Fruit fly (Drosophila melanogaster) ovary, adult (tissue): ENCODE data around the gene Mob2.

Experiments used
- CG17801 ChIP-seq: fragments of 200-800 bp; optimal IDR thresholded peaks from 2 replicates; lab custom pipeline; 2019; ENCODE audit warnings: missing biosample characterization, mild to moderate bottlenecking, missing genetic modification characterization, moderate library complexity; ENCODE audit not compliant: partially characterized antibody

The Mob2 gene

DNA sequence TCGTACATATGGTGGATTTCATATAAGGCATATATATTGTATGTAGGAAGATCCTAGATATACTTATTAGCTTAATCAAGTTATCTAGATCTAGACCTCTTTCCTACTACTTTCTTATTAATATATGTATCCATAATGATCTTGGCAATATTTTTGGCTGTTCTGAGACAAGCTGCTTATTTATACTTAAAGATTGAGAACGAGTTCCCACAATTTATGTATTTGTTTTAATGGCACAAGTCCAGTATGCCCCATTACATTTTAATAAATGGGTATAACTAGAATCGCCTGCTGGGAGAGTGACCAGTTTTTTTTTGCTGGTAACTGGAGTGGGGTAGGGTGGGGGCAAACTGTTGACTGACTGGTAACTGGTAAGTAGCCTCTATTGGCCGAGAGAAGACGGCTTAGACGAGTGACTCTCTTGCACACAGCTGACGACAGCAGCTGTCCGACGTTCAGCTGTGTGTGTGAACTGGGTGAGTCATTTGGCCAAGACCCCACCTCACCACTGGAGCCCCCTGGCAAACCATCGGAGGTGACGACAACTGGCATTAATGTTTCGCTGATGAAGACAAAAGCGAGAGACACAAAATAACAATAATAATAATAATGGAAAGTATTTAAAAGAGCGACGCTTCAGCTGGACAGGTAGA, 25.1 kb downstream of the Mob2 start:
- no peak for TF ChIP-seq CG17801 (GFP tag; lab: Kevin White, UChicago)

DNA sequence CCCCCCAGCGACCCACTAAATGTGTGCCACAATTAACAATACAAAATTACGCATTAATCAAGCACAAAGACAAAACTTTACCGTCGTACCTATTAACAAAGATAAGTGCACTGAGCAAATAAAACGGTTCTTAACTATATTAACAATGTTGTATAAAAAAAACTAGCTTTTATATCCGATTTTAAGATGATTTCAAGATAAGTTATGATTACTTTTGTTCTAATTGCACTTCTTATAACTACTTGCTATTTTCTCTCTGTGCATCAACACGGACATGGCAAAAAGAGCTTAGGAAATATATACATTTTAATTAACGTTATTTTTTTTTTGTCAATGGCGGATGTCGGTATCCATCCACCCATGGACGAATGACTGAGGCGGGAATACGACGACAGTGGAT, 25.9 kb downstream of the Mob2 start:
- no peak for TF ChIP-seq CG17801 (GFP tag; lab: Kevin White, UChicago)

DNA sequence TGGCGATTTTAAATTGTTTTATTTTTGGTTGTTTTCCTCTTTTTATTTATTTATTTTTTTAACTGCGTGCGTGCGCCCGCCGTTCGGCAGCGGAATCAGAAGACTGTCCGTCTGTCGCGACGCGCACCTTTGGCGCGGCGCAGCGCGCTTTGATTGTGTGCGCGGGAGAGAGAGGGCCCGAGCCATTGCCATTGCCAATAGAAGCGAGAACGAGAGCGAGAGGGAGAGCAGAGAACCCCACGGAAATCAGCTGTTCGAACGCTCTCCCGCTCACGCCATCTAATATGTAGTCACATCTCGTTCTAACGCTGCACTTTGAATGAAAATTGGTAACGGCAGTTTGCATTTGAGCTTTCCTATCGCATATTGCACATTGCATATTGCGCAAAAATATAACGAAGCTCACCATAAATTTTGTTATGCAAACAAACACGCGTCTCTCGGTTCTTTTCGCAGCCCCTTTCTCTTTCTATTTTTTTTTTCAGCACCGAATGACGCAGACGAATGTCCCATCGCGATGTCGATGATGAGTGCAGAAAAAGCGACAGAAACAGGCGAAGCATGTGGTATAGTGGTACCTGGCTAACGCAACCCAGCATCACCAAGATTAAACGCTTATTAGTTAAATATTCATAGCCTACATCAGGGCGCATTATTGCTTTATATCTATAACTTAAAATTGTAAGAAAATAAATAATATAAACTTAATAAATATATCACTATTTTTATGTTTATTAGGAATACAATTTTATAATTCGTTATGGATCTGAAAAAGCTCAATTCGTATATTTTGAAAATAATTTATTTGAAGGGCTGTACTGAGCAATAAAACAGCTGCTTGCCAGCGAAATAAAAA, 27.4 kb downstream of the Mob2 start:
- TF ChIP-seq CG17801 (GFP tag; lab: Kevin White, UChicago): peak; percentile 21

DNA sequence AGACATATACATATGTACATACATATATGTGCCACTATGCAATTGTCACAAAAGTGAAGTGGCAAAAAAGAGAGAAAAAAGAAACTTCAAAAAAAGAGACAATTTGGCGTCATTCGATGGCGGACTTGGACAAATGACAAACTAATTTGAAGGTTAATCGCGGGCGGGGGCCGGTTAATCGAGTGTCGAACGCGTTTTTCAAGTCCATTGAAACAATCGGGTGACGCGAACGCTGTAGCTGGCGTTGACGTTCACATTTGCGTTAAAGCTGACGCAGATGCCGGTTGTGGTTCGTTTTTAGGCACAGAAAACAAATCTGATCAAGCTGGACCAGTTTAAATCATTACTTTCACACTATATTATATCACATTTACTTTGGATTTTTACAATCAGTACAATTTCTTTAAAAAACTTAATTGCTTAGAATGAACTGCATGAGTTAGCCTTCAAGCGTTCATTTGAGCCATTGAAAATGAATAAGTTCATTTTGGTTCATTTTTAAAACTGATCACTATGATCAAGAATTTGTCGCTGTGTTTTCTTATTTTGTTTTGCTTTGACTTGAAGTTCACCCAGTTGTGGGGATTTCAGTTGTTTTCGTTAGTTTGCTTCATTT, 28.2 kb downstream of the Mob2 start:
- TF ChIP-seq CG17801 (GFP tag; lab: Kevin White, UChicago): no peak

DNA sequence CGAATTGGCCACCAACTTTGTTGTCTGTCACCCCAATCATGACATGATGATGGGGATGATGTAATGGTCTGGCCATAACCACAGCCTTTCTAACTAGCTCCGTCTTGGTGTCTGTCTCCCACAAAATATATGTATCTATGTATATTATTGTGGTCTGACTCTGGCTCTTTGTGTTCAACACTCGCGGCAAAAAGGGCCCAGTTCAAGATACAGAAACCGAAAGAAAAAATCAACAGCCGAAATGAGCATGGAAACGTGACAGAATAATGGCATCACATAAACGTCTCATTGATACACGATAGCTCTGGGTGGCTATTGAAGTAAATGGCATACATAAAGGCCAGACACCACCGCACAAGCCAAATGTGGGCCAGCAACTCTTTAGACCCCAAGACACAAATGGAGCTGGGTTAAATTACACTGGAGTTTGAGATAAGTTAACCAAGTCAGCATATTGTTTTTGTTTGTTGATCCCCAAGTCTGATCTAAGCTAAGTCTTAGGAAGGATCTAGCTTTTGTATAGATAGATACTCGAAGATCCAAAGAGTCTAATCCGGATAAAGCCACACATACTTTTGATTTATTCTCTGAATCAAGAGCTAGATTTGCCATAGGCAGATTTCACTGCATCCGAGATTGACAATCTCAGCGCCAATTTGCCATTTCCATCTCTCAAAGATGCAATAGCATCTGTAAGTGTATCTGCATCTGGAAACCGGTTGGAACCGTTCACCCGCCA, 29.9 kb downstream of the Mob2 start:
- no peak for TF ChIP-seq CG17801 (GFP tag; lab: Kevin White, UChicago)

DNA sequence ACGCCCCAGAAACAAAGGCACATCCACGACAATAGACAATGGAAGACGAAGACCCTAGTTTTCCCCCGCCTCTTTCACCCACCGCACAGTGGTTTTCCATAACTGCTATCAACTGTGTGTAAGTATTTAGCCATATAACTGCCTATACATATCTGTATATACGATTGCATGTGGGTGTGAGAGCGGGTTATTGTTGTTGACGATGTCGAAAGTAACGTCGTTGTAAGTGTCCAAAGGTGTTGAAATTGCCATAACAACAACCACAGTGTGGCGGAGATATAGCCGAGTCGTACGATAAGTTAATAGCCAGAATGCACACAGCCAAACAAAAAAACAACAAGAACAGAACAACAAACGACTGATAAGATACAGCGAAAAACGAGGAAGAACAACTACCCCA, 30.7 kb downstream of the Mob2 start:
- TF ChIP-seq CG17801 (GFP tag; lab: Kevin White, UChicago): no peak

DNA sequence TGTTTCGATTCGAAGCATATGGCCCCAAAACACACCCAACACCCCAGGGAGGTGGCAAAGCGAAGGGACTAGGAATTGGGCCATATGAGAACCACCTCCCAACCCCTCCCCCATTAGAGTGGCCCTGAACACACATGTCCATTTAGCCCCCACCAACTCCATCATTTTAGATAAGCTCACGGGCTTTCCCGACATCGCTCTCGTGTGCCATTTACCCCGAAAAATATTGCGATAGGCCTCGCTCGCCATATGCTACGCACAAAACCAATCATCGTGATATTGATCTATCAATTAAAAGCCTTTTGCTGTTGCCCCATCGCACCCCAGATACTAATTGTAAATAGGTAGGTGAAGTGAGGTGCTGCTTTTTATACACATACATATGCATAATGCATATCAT, 31.7 kb downstream of the Mob2 start:
- TF ChIP-seq CG17801 (GFP tag; lab: Kevin White, UChicago): no peak

DNA sequence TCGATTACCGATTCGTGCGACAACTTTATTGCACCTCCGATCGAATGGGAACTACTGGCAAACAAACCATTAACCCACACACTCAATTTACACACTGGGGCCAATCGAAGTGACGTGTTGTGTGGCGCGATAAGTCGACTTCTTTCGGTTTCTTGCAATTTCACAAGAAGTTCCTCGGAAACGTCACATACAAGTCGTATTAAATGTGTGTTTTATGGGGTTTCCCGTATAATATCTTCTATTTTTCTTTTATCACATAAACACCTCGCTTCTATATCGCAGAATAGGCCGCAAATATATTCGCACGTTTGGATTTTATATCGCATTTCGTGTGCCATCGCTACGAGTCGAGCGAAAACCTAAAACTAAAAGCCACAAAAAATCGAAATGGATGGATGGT, 32.3 kb downstream of the Mob2 start:
- TF ChIP-seq CG17801 (GFP tag; lab: Kevin White, UChicago): no peak

DNA sequence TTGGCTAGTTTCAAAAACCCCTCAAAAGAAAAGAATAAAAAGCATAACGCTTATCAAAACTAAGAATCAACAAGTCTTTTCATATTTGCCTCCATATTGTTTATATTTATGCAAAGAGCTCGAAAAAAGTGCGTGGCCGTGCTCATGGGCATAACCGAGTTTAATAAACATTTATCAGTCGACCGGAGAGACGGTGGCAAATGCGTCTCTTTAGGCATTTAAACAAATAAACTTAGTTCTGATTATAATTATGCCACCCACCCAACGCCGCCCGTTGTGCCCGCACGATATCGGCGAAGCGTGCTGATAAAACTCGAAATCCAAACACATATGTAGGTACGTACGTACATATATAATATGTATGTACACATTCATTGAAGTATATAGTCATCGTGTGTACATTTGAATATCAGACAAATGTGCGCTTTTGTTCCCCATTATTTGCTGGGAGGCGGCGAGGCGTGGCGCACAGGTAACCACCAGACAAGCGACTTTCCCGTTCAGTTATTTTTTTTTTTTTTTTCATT, 33.6 kb downstream of the Mob2 start:
- no peak for TF ChIP-seq CG17801 (GFP tag; lab: Kevin White, UChicago)

DNA sequence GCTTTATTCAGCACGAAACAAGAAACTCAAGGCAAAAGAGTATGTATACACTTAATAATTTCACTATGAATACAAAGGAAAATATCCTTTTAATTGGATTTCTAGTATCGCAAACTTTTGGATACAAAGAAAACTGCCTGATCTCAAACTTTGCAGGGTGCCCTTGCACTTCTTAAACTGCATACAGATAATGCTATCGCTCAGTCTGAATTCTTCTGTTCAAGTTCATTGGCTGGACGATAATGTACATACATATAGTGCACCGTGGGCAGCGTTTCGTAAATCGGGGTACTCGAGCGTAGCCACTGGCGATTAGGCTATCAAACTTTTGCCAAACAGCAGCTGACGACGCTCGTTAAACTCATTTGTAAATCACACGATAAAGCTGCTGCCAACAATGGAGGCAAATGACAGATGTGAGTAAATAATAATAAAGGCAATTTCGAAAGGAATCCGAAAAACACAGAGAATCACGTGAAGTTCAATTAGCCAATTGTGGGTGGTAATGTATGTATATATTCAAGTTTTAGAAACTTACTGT, 35.3 kb downstream of the Mob2 start:
- no peak for TF ChIP-seq CG17801 (GFP tag; lab: Kevin White, UChicago)

DNA sequence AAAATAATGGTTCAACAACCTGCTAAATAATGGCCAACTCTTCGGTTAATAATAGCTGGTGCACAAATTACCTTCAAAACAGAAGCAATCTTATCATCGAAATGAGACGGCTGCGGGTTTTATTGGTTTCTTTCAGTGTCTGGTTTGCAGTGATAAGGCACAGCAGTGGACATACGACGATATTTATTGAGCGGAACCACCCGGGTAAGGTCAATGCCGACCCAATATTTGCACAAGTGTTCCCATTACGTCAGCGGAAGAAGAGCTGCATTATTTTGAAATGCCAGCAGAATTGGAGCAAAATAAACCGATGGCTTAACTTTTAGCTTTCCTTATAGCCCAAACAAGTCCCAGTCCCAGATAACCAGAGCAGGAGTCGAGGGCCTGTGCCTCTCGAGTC, 36.3 kb downstream of the Mob2 start:
- TF ChIP-seq CG17801 (GFP tag; lab: Kevin White, UChicago): no peak

DNA sequence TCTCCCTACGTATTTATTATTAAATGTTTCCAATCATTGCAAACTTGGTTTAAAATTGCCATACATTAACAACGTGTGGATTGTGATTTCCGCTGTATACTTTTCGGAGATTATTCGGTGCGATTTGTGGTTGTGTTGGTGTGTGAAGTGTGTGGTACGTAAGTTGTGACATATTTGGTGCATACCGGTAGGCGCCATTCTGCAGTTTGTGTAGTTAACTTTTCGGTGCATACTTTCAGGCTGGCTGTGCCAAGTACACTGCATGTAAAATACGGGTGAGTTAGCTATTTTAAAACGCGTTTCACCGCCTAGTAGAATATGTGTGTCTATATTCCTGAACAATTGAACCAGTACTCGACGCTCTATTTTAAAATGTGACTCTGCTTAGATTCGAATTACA, 38.7 kb downstream of the Mob2 start:
- peak; percentile 5 for TF ChIP-seq CG17801 (GFP tag; lab: Kevin White, UChicago)

DNA sequence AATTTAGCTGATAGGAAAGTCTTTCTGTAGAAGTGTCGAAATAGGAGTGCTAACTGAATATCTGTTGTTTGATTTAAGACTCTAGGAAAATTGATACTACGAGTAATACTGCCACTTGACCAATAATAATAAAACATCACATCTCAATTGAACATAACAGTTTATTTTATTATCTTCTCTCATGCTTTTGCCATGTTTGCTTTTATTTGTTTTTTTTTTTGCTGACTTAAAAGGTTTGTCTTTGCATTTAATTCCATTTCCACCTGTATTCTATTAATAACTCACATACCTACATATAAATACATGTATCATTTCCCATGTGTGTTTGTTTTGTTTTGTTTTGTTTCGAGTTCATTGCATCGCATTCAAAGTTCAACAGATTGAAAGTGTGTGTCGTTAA, 39.4 kb downstream of the Mob2 start, which contains the start of the genes CG11714 and Fuca:
CG11714 (minus strand) TSS at position 101 of the 400 bp plus-strand sequence.
Fuca (minus strand) TSS at position 101 of the 400 bp plus-strand sequence.
- TF ChIP-seq CG17801 (GFP tag; lab: Kevin White, UChicago): no peak

DNA sequence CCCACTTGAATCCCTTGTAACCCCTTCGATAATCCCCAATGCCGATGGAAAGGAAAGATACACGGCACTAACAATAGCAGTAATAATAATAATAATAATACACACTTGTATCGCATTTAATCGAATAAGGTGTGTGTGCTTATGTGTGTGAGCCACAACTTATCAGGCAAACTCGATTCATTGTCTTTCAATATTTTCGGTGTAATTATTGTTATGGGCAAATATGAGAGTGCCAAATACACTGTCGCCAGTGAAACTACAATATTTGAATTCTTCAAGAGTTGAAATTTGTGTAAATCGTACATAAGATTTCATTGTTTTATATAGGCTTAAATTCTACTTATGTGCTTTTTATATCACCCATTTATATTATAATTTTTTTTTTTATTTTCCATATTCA, 45.8 kb downstream of the Mob2 start:
- TF ChIP-seq CG17801 (GFP tag; lab: Kevin White, UChicago): no peak
